Worm (Caenorhabditis elegans) whole organism, mixed stage, embryonic: ENCODE results near the gene srv-9.

Experiments
- elt-3 ChIP-seq: fragments of 150-350 bp; optimal IDR thresholded peaks from 2 replicates; lab custom pipeline; 2014; ENCODE audit warnings: missing biosample characterization, missing genetic modification characterization
- flh-1 ChIP-seq: fragments of 200-800 bp; sonication (Bioruptor generic); optimal IDR thresholded peaks from 2 replicates; lab custom pipeline; 2018; ENCODE audit warnings: mild to moderate bottlenecking, missing genetic modification characterization, moderate library complexity, missing compliant biosample characterization
- lsy-2 ChIP-seq: fragments of 150-350 bp; optimal IDR thresholded peaks from 2 replicates; lab custom pipeline; 2014; ENCODE audit warnings: missing biosample characterization, missing genetic modification characterization
- unc-120 ChIP-seq: sonication (generic microtip); optimal IDR thresholded peaks from 2 replicates; lab custom pipeline; 2017; ENCODE audit warnings: missing genetic modification characterization, missing compliant biosample characterization; ENCODE audit not compliant: poor library complexity, severe bottlenecking
- unc-39 ChIP-seq: fragments of 150-350 bp; optimal IDR thresholded peaks from 2 replicates; lab custom pipeline; 2014; ENCODE audit warnings: missing biosample characterization, missing genetic modification characterization
- unc-62 ChIP-seq: fragments of 150-350 bp; optimal IDR thresholded peaks from 2 replicates; lab custom pipeline; 2014; ENCODE audit warnings: missing biosample characterization, missing genetic modification reagents, missing genetic modification characterization
- ztf-11 ChIP-seq: fragments of 150-350 bp; optimal IDR thresholded peaks from 2 replicates; lab custom pipeline; 2014; ENCODE audit warnings: missing biosample characterization, missing genetic modification characterization

ce11 chrV:13415462-13415861, 7.5 kb downstream of the srv-9 start:
- no peak for TF ChIP-seq flh-1 (GFP tag; lab: Kevin White, UChicago)
- TF ChIP-seq unc-39 (tag; lab: Kevin White, UChicago): no peak
- no peak for TF ChIP-seq ztf-11 (tag; lab: Kevin White, UChicago)
- TF ChIP-seq lsy-2: no peak
- TF ChIP-seq elt-3: no peak
- TF ChIP-seq unc-62 (GFP tag; lab: Kevin White, UChicago): no peak
- no peak for TF ChIP-seq unc-120 (tag; lab: Kevin White, UChicago)
